Worm (Caenorhabditis elegans) whole organism, L1 larva: ENCODE results near the gene cpna-1.

Source experiments
- lir-3 ChIP-seq: sonication (generic microtip); optimal IDR thresholded peaks from 2 replicates; lab custom pipeline; 2016; ENCODE audit warnings: mild to moderate bottlenecking, missing genetic modification characterization, moderate library complexity, missing compliant biosample characterization; ENCODE audit not compliant: poor library complexity
- nhr-77 ChIP-seq: fragments of 150-350 bp; optimal IDR thresholded peaks from 2 replicates; lab custom pipeline; 2014; ENCODE audit warnings: missing biosample characterization, missing genetic modification characterization

DNA sequence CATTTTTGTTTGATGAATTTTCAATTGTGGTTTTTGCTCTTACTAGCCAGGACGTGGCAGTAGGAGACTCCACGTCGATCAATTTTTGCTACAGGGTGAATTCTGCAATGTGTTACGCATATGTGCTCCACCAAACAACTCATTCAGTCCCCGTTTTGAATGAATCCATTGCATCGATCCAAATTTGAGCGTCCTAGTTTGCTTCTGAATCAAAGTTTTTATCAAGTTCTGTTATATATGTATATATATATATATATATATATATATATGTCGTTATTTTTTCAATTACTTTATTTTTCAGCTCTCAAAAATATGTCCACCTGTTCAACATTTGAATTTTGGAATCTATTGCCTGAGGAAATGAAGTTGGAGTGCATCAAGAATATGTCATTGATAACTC is 24.6 kb downstream of the cpna-1 start, which contains the start of gene F31D5.7:
- no peak for TF ChIP-seq lir-3
- no peak for TF ChIP-seq nhr-77 (tag; lab: Kevin White, UChicago)
